Fruit fly (Drosophila melanogaster): ENCODE measurements around the gene CG8833.
A peak's percentile ranks its signal among the peaks of the same experiment; 100 is the strongest.

The CG8833 gene

dm6 chr3L:13928769-13929594 is at the start of gene CG8833, which contains the start of gene DCTN1-p150:
Gene CG8833 (minus strand): TSS chr3L:13929000.
Gene DCTN1-p150 (plus strand): TSS chr3L:13929387.
- TF ChIP-seq chn (GFP tag; optimal IDR thresholded peaks at IDR 0.05): peak; percentile 32
- no peak for TF ChIP-seq gro (GFP tag; optimal IDR thresholded peaks at IDR 0.05)
- peak; percentile 58 for TF ChIP-seq mam (GFP tag; optimal IDR thresholded peaks at IDR 0.05)
- peak; percentile 56 for TF ChIP-seq zfh2 (GFP tag; optimal IDR thresholded peaks at IDR 0.05)
- TF ChIP-seq disco-r (GFP tag; optimal IDR thresholded peaks at IDR 0.05): no peak
- peak; percentile 43; the same call in 1 of the 2 replicates for TF ChIP-seq unc-4 (GFP tag; IDR thresholded peaks at IDR 0.05; ENCODE audit: partially characterized antibody)
- TF ChIP-seq Sox102F (GFP tag; optimal IDR thresholded peaks at IDR 0.05): no peak
- TF ChIP-seq CG8388 (GFP tag; optimal IDR thresholded peaks at IDR 0.05): no peak
- TF ChIP-seq CG12299 (tag; optimal IDR thresholded peaks at IDR 0.05): no peak
- TF ChIP-seq chinmo (GFP tag; IDR thresholded peaks at IDR 0.05; ENCODE audit: partially characterized antibody): no peak
- no peak for TF ChIP-seq Mes4 (GFP tag; optimal IDR thresholded peaks at IDR 0.05)
- TF ChIP-seq CG2129 (GFP tag; IDR thresholded peaks at IDR 0.05; ENCODE audit: partially characterized antibody): no peak
- no peak for TF ChIP-seq Doc2 (GFP tag; IDR thresholded peaks at IDR 0.05)
- no peak for TF ChIP-seq Asciz (GFP tag; optimal IDR thresholded peaks at IDR 0.05)
- TF ChIP-seq gsb-n (tag; optimal IDR thresholded peaks at IDR 0.05): peak; percentile 14
- TF ChIP-seq CG11696 (GFP tag; IDR thresholded peaks at IDR 0.05): no peak
- peak; percentile 67 for TF ChIP-seq Sry-β (GFP tag; optimal IDR thresholded peaks at IDR 0.05)
- no peak for TF ChIP-seq usp (GFP tag; optimal IDR thresholded peaks at IDR 0.05)
- TF ChIP-seq CG17829 (tag; optimal IDR thresholded peaks at IDR 0.05): peak; percentile 21
- TF ChIP-seq Camta (GFP tag; optimal IDR thresholded peaks at IDR 0.05): peak; percentile 19
- no peak for TF ChIP-seq bigmax (GFP tag; optimal IDR thresholded peaks at IDR 0.05)
- TF ChIP-seq CG4424 (GFP tag; optimal IDR thresholded peaks at IDR 0.05): peak; percentile 57
- TF ChIP-seq CG13624 (GFP tag; optimal IDR thresholded peaks at IDR 0.05): peak; percentile 13
- peak; percentile 42 to 51 for TF ChIP-seq dpn (GFP tag; optimal IDR thresholded peaks at IDR 0.05)
- TF ChIP-seq Myb (GFP tag; optimal IDR thresholded peaks at IDR 0.05): no peak
- no peak for TF ChIP-seq repo (GFP tag; optimal IDR thresholded peaks at IDR 0.05)
- peak; percentile 14 for TF ChIP-seq cato (GFP tag; optimal IDR thresholded peaks at IDR 0.05; ENCODE audit: borderline replicate concordance)
- TF ChIP-seq cwo (GFP tag; optimal IDR thresholded peaks at IDR 0.05): no peak
- TF ChIP-seq HmgD (GFP tag; optimal IDR thresholded peaks at IDR 0.05): no peak
- TF ChIP-seq CG3281 (GFP tag; optimal IDR thresholded peaks at IDR 0.05): peak; percentile 6
- TF ChIP-seq CG13775 (GFP tag; optimal IDR thresholded peaks at IDR 0.05): peak; percentile 66
- no peak for TF ChIP-seq en (GFP tag; optimal IDR thresholded peaks at IDR 0.05)
- TF ChIP-seq CG16863 (GFP tag; optimal IDR thresholded peaks at IDR 0.05): peak; percentile 4
- TF ChIP-seq sim (GFP tag; IDR thresholded peaks at IDR 0.05): no peak
- TF ChIP-seq HLHmδ (GFP tag; optimal IDR thresholded peaks at IDR 0.05): no peak
- peak; percentile 31 for TF ChIP-seq Ssrp (tag; optimal IDR thresholded peaks at IDR 0.05)
- peak; percentile 47 for TF ChIP-seq grau (tag; optimal IDR thresholded peaks at IDR 0.05)
- no peak for TF ChIP-seq Tbp (GFP tag; optimal IDR thresholded peaks at IDR 0.05)
- no peak for TF ChIP-seq fd96Cb (tag; optimal IDR thresholded peaks at IDR 0.05)
- TF ChIP-seq fru (optimal IDR thresholded peaks at IDR 0.05): no peak
- no peak for TF ChIP-seq Hmr (GFP tag; optimal IDR thresholded peaks at IDR 0.05)
- TF ChIP-seq Fer2 (tag; optimal IDR thresholded peaks at IDR 0.05): no peak
- 0 out of 2 replicates have a peak, but pooled peaks have one; percentile 16 for TF ChIP-seq ato (GFP tag; IDR thresholded peaks at IDR 0.05; ENCODE audit: partially characterized antibody)
- TF ChIP-seq Pdp1 (GFP tag; optimal IDR thresholded peaks at IDR 0.05): peak in 1 of 2 experiments; percentile 42
- TF ChIP-seq NC2α (GFP tag; optimal IDR thresholded peaks at IDR 0.05): no peak
- TF ChIP-seq CG17385 (GFP tag; optimal IDR thresholded peaks at IDR 0.05): peak; percentile 36
- TF ChIP-seq CG6254 (GFP tag; optimal IDR thresholded peaks at IDR 0.05): no peak
- TF ChIP-seq Hand (GFP tag; optimal IDR thresholded peaks at IDR 0.05): no peak
- no peak for TF ChIP-seq nom (GFP tag; optimal IDR thresholded peaks at IDR 0.05)

Measured in whole organism, embryonic.